Fruit fly (Drosophila melanogaster): ENCODE results near the gene Ir7e.
A peak's percentile ranks its signal among the peaks of the same experiment; 100 is the strongest.

Gene Ir7e

dm6 chrX:7908239-7909068, 27.0 kb upstream of the Ir7e start, which contains the start of the genes dpr14 and spidey (continued):
- TF ChIP-seq CG10543 (GFP tag; optimal IDR thresholded peaks at IDR 0.05), result peak; percentile 95
- TF ChIP-seq Nf-YC (tag; optimal IDR thresholded peaks at IDR 0.05), result peak; percentile 86
- peak; percentile 47 for TF ChIP-seq sima (GFP tag; optimal IDR thresholded peaks at IDR 0.05)
- TF ChIP-seq CG30403 (GFP tag; optimal IDR thresholded peaks at IDR 0.05), result peak; percentile 88
- TF ChIP-seq pfk (GFP tag; optimal IDR thresholded peaks at IDR 0.05), result peak; percentile 12
- TF ChIP-seq MBD-R2 (GFP tag; IDR thresholded peaks at IDR 0.05), result peak; percentile 80; the same call in 1 of the 2 replicates
- TF ChIP-seq tgo (GFP tag; IDR thresholded peaks at IDR 0.05), result peak; percentile 93
- peak; percentile 66; the same call in 2 of the 3 replicates for TF ChIP-seq jigr1 (GFP tag; IDR thresholded peaks at IDR 0.05)
- peak; percentile 74 for TF ChIP-seq fd64A (GFP tag; optimal IDR thresholded peaks at IDR 0.05)
- TF ChIP-seq CG7745 (tag; optimal IDR thresholded peaks at IDR 0.05), result no peak
- peak; percentile 88 for TF ChIP-seq Hand (GFP tag; optimal IDR thresholded peaks at IDR 0.05)
- peak; percentile 85 for TF ChIP-seq CG17328 (GFP tag; IDR thresholded peaks at IDR 0.05)
- peak; percentile 84 for TF ChIP-seq odd (GFP tag; optimal IDR thresholded peaks at IDR 0.05)
- TF ChIP-seq Dip2 (GFP tag; IDR thresholded peaks at IDR 0.05), result 0 out of 2 replicates have a peak, but pooled peaks have one; percentile 31
- TF ChIP-seq Mad (GFP tag; optimal IDR thresholded peaks at IDR 0.05), result peak; percentile 61
- TF ChIP-seq Asciz (GFP tag; optimal IDR thresholded peaks at IDR 0.05), result peak; percentile 77
- TF ChIP-seq Awh (GFP tag; IDR thresholded peaks at IDR 0.05), result peak; percentile 79
- peak; percentile 91 for TF ChIP-seq Sox102F (GFP tag; optimal IDR thresholded peaks at IDR 0.05)
- 0 out of 3 replicates have a peak, but pooled peaks have one; percentile 7 for TF ChIP-seq Opbp (GFP tag; IDR thresholded peaks at IDR 0.05; ENCODE audit: partially characterized antibody)
- peak; percentile 89 for TF ChIP-seq CG10366 (GFP tag; IDR thresholded peaks at IDR 0.05)
- TF ChIP-seq tup (GFP tag; optimal IDR thresholded peaks at IDR 0.05), result peak; percentile 82
- peak; percentile 87 for TF ChIP-seq nau (GFP tag; optimal IDR thresholded peaks at IDR 0.05)
- TF ChIP-seq CG2712 (tag; optimal IDR thresholded peaks at IDR 0.05), result peak; percentile 92
- peak; percentile 80 for TF ChIP-seq D19B (GFP tag; optimal IDR thresholded peaks at IDR 0.05)
- peak; percentile 87 for TF ChIP-seq schlank (tag; optimal IDR thresholded peaks at IDR 0.05)
- peak; percentile 44 to 92 for TF ChIP-seq bsh (GFP tag; optimal IDR thresholded peaks at IDR 0.05)
- TF ChIP-seq gcm (GFP tag; optimal IDR thresholded peaks at IDR 0.05), result peak; percentile 93
- peak; percentile 31 for TF ChIP-seq Sry-β (GFP tag; optimal IDR thresholded peaks at IDR 0.05)
- TF ChIP-seq vvl (GFP tag; IDR thresholded peaks at IDR 0.05), result peak; percentile 93
- TF ChIP-seq CG5953 (GFP tag; IDR thresholded peaks at IDR 0.05), result peak; percentile 72
- peak; percentile 89 for TF ChIP-seq Atf3 (GFP tag; optimal IDR thresholded peaks at IDR 0.05)
- peak; percentile 56 for TF ChIP-seq luna (GFP tag; optimal IDR thresholded peaks at IDR 0.05)
- TF ChIP-seq her (GFP tag; optimal IDR thresholded peaks at IDR 0.05), result peak; percentile 85
- peak; percentile 91 for TF ChIP-seq CG9932 (GFP tag; IDR thresholded peaks at IDR 0.05)
- peak; percentile 36 for TF ChIP-seq CG8478 (optimal IDR thresholded peaks at IDR 0.05)
- peak; percentile 88 for TF ChIP-seq YL-1 (GFP tag; optimal IDR thresholded peaks at IDR 0.05)
- TF ChIP-seq CG2129 (GFP tag; IDR thresholded peaks at IDR 0.05; ENCODE audit: partially characterized antibody), result no peak
- TF ChIP-seq unc-4 (GFP tag; IDR thresholded peaks at IDR 0.05; ENCODE audit: partially characterized antibody), result peak; percentile 42
- peak; percentile 97 for TF ChIP-seq CG18599 (GFP tag; optimal IDR thresholded peaks at IDR 0.05)
- peak; percentile 92 for TF ChIP-seq CG13424 (tag; optimal IDR thresholded peaks at IDR 0.05)
- peak; percentile 52; the same call in 2 of the 3 replicates for TF ChIP-seq CG6791 (GFP tag; IDR thresholded peaks at IDR 0.05; ENCODE audit: partially characterized antibody)
- peak; percentile 92 for TF ChIP-seq CG13296 (GFP tag; optimal IDR thresholded peaks at IDR 0.05)
- no peak for TF ChIP-seq Stat92E (GFP tag; optimal IDR thresholded peaks at IDR 0.05)
- no peak for TF ChIP-seq hkb (optimal IDR thresholded peaks at IDR 0.05)
- TF ChIP-seq hkb (GFP tag; IDR thresholded peaks at IDR 0.05), result peak; percentile 94
- peak; percentile 86 for TF ChIP-seq CG14441 (GFP tag; IDR thresholded peaks at IDR 0.05)
- TF ChIP-seq CG2202 (tag; optimal IDR thresholded peaks at IDR 0.05), result peak; percentile 75
- peak; percentile 89 for TF ChIP-seq CG10209 (GFP tag; optimal IDR thresholded peaks at IDR 0.05)
